Fruit fly (Drosophila melanogaster) whole organism, embryonic: ENCODE measurements around the gene CG8665.
A peak's percentile ranks its signal among the peaks of the same experiment; 100 is the strongest.

Experiments used
- Abd-B ChIP-seq: fragments of 200-800 bp; sonication (Bioruptor generic); optimal IDR thresholded peaks from 2 replicates; lab custom pipeline; 2018; ENCODE audit warnings: missing biosample characterization, mild to moderate bottlenecking, missing genetic modification characterization, moderate library complexity
- Bdp1 ChIP-seq: fragments of 200-800 bp; sonication (Bioruptor generic); optimal IDR thresholded peaks from 3 replicates; lab custom pipeline; 2016; ENCODE audit warnings: missing biosample characterization, missing genetic modification characterization
- CG10209 ChIP-seq: fragments of 200-800 bp; sonication (Bioruptor generic); optimal IDR thresholded peaks from 3 replicates; lab custom pipeline; 2017; ENCODE audit warnings: missing biosample characterization, mild to moderate bottlenecking, missing genetic modification characterization, missing genetic modification reagents
- CG11398 ChIP-seq: fragments of 200-800 bp; sonication (Bioruptor generic); optimal IDR thresholded peaks from 2 replicates; lab custom pipeline; 2016; ENCODE audit warnings: missing biosample characterization, missing genetic modification characterization
- CG12299 ChIP-seq: fragments of 200-800 bp; sonication (Bioruptor generic); optimal IDR thresholded peaks from 2 replicates; lab custom pipeline; 2018; ENCODE audit warnings: missing biosample characterization, mild to moderate bottlenecking, missing genetic modification characterization
- CG12391 ChIP-seq: fragments of 200-800 bp; sonication (Bioruptor generic); optimal IDR thresholded peaks from 3 replicates; lab custom pipeline; 2018; ENCODE audit warnings: missing biosample characterization, mild to moderate bottlenecking, missing genetic modification characterization, moderate library complexity
- CG13296 ChIP-seq: fragments of 200-800 bp; sonication (Bioruptor generic); optimal IDR thresholded peaks from 3 replicates; lab custom pipeline; 2018; ENCODE audit warnings: missing biosample characterization, mild to moderate bottlenecking, missing genetic modification characterization
- CG17612 ChIP-seq: fragments of 200-800 bp; sonication (Bioruptor generic); IDR thresholded peaks from 2 replicates; pipeline ENCODE4 v1.3.6; 2022; ENCODE audit warnings: missing biosample characterization, missing genetic modification characterization
- CG18599 ChIP-seq: fragments of 200-800 bp; sonication (Bioruptor generic); optimal IDR thresholded peaks from 3 replicates; lab custom pipeline; 2017; ENCODE audit warnings: missing biosample characterization, missing genetic modification characterization, mild to moderate bottlenecking, moderate library complexity, missing genetic modification reagents
- CG18764 ChIP-seq: fragments of 200-800 bp; sonication (Bioruptor generic); optimal IDR thresholded peaks from 3 replicates; lab custom pipeline; 2016; ENCODE audit warnings: missing biosample characterization, missing genetic modification characterization
- CG2712 ChIP-seq: fragments of 200-800 bp; optimal IDR thresholded peaks from 3 replicates; lab custom pipeline; 2019; ENCODE audit warnings: missing biosample characterization, mild to moderate bottlenecking, missing genetic modification characterization, moderate library complexity
- CG3847 ChIP-seq: fragments of 200-800 bp; sonication (Bioruptor generic); IDR thresholded peaks from 2 replicates; pipeline ENCODE4 v1.3.6; 2022; ENCODE audit warnings: missing biosample characterization, missing genetic modification characterization
- CG4730 ChIP-seq: fragments of 200-800 bp; sonication (Bioruptor generic); IDR thresholded peaks from 2 replicates; pipeline ENCODE4 v1.3.6; 2022; ENCODE audit warnings: missing biosample characterization, missing genetic modification characterization
- CG8388 ChIP-seq: fragments of 200-800 bp; sonication (Bioruptor generic); optimal IDR thresholded peaks from 2 replicates; lab custom pipeline; 2019; ENCODE audit warnings: missing biosample characterization, mild to moderate bottlenecking, missing genetic modification characterization, moderate library complexity
- CG9609 ChIP-seq: fragments of 200-800 bp; sonication (Bioruptor generic); optimal IDR thresholded peaks from 3 replicates; lab custom pipeline; 2016; ENCODE audit warnings: missing biosample characterization, missing genetic modification characterization
- CG9876 ChIP-seq: fragments of 200-800 bp; sonication (Bioruptor generic); optimal IDR thresholded peaks from 2 replicates; lab custom pipeline; 2016; ENCODE audit warnings: missing biosample characterization, missing genetic modification characterization
- CG9932 ChIP-seq: fragments of 200-800 bp; sonication (Bioruptor generic); IDR thresholded peaks from 2 replicates; pipeline ENCODE4 v1.3.6; 2022; ENCODE audit warnings: missing biosample characterization, missing genetic modification characterization
- CrebB ChIP-seq: fragments of 200-800 bp; sonication (Bioruptor generic); optimal IDR thresholded peaks from 3 replicates; lab custom pipeline; 2018; ENCODE audit warnings: missing biosample characterization, mild to moderate bottlenecking, missing genetic modification characterization
- Drgx ChIP-seq: fragments of 200-800 bp; sonication (Bioruptor generic); IDR thresholded peaks from 2 replicates; pipeline ENCODE4 v1.3.6; 2022; ENCODE audit warnings: missing biosample characterization, missing genetic modification characterization
- ERR ChIP-seq: fragments of 200-800 bp; sonication (Bioruptor generic); optimal IDR thresholded peaks from 2 replicates; lab custom pipeline; 2016; ENCODE audit warnings: missing biosample characterization, missing genetic modification characterization
- Fer3 ChIP-seq: fragments of 200-800 bp; sonication (Bioruptor generic); optimal IDR thresholded peaks from 2 replicates; lab custom pipeline; 2018; ENCODE audit warnings: missing biosample characterization, mild to moderate bottlenecking, missing genetic modification characterization, moderate library complexity
- H2.0 ChIP-seq: fragments of 200-800 bp; sonication (Bioruptor generic); IDR thresholded peaks from 2 replicates; pipeline ENCODE4 v1.3.6; 2022; ENCODE audit warnings: missing biosample characterization, missing genetic modification characterization
- HLH4C ChIP-seq: fragments of 200-800 bp; sonication (Bioruptor generic); IDR thresholded peaks from 3 replicates; pipeline ENCODE4 v1.3.6; 2022; ENCODE audit warnings: missing biosample characterization, missing genetic modification characterization; ENCODE audit not compliant: partially characterized antibody
- Hr3 ChIP-seq: fragments of 200-800 bp; sonication (Bioruptor generic); optimal IDR thresholded peaks from 3 replicates; lab custom pipeline; 2016; ENCODE audit warnings: missing biosample characterization, missing genetic modification characterization
- Neu2 ChIP-seq: fragments of 200-800 bp; sonication (Bioruptor generic); optimal IDR thresholded peaks from 3 replicates; lab custom pipeline; 2016; ENCODE audit warnings: missing biosample characterization, missing genetic modification characterization, borderline replicate concordance
- Nf-YA ChIP-seq: fragments of 200-800 bp; sonication (Bioruptor generic); IDR thresholded peaks from 2 replicates; pipeline ENCODE4 v1.3.6; 2022; ENCODE audit warnings: missing biosample characterization, missing genetic modification characterization
- Nf-YC ChIP-seq: fragments of 200-800 bp; optimal IDR thresholded peaks from 3 replicates; lab custom pipeline; 2019; ENCODE audit warnings: missing biosample characterization, mild to moderate bottlenecking, missing genetic modification characterization, moderate library complexity
- Ravus ChIP-seq: fragments of 200-800 bp; sonication (Bioruptor generic); IDR thresholded peaks from 2 replicates; pipeline ENCODE4 v1.3.6; 2022; ENCODE audit warnings: missing biosample characterization, missing genetic modification characterization
- amos ChIP-seq: fragments of 200-800 bp; sonication (Bioruptor generic); IDR thresholded peaks from 2 replicates; pipeline ENCODE4 v1.3.6; 2022; ENCODE audit warnings: missing biosample characterization, missing genetic modification characterization; ENCODE audit not compliant: partially characterized antibody
- ato ChIP-seq: fragments of 200-800 bp; sonication (Bioruptor generic); IDR thresholded peaks from 2 replicates; pipeline ENCODE4 v1.3.6; 2022; ENCODE audit warnings: missing biosample characterization, missing genetic modification characterization; ENCODE audit not compliant: partially characterized antibody
- chn ChIP-seq: fragments of 200-800 bp; sonication (Bioruptor generic); optimal IDR thresholded peaks from 2 replicates; lab custom pipeline; 2016; ENCODE audit warnings: missing biosample characterization, missing genetic modification characterization
- dimm ChIP-seq: fragments of 200-800 bp; sonication (Bioruptor generic); IDR thresholded peaks from 2 replicates; pipeline ENCODE4 v1.3.6; 2022; ENCODE audit warnings: missing biosample characterization, missing genetic modification characterization
- dpn ChIP-seq, 2 experiments: fragments of 200-800 bp; sonication (Bioruptor generic); optimal IDR thresholded peaks; 3 replicates each; lab custom pipeline; 2016; ENCODE audit warnings: missing biosample characterization in 2 of 2, missing genetic modification characterization in 2 of 2
- esg ChIP-seq: fragments of 200-800 bp; sonication (Bioruptor generic); conservative IDR thresholded peaks from 2 replicates; pipeline ENCODE4 v1.3.6; 2022; ENCODE audit warnings: missing biosample characterization, missing genetic modification characterization
- fd3F ChIP-seq: fragments of 200-800 bp; sonication (Bioruptor generic); optimal IDR thresholded peaks from 2 replicates; lab custom pipeline; 2018; ENCODE audit warnings: missing biosample characterization, mild to moderate bottlenecking, missing genetic modification characterization, moderate library complexity
- ftz-f1 ChIP-seq: fragments of 200-800 bp; sonication (Bioruptor generic); optimal IDR thresholded peaks from 2 replicates; lab custom pipeline; 2016; ENCODE audit warnings: missing biosample characterization, missing genetic modification characterization
- fu2 ChIP-seq: fragments of 200-800 bp; sonication (Bioruptor generic); optimal IDR thresholded peaks from 2 replicates; lab custom pipeline; 2016; ENCODE audit warnings: missing biosample characterization, missing genetic modification characterization
- gce ChIP-seq: fragments of 200-800 bp; sonication (Bioruptor generic); IDR thresholded peaks from 3 replicates; pipeline ENCODE4 v1.3.6; 2022; ENCODE audit warnings: missing biosample characterization, missing genetic modification characterization
- gfzf ChIP-seq: fragments of 200-800 bp; sonication (Bioruptor generic); optimal IDR thresholded peaks from 2 replicates; lab custom pipeline; 2016; ENCODE audit warnings: missing biosample characterization, mild to moderate bottlenecking, missing genetic modification characterization, moderate library complexity
- ind ChIP-seq: fragments of 200-800 bp; sonication (Bioruptor generic); optimal IDR thresholded peaks from 3 replicates; lab custom pipeline; 2016; ENCODE audit warnings: missing biosample characterization, missing genetic modification characterization
- inv ChIP-seq: fragments of 200-800 bp; sonication (Bioruptor generic); IDR thresholded peaks from 2 replicates; pipeline ENCODE4 v1.3.6; 2022; ENCODE audit warnings: missing biosample characterization, missing genetic modification characterization; ENCODE audit not compliant: partially characterized antibody
- jigr1 ChIP-seq: fragments of 200-800 bp; sonication (Bioruptor generic); IDR thresholded peaks from 3 replicates; pipeline ENCODE4 v1.3.6; 2022; ENCODE audit warnings: missing biosample characterization, missing genetic modification characterization
- kay ChIP-seq: fragments of 200-800 bp; sonication (Bioruptor generic); optimal IDR thresholded peaks from 2 replicates; lab custom pipeline; 2016; ENCODE audit warnings: missing biosample characterization, missing genetic modification characterization
- luna ChIP-seq: fragments of 200-800 bp; sonication (Bioruptor generic); optimal IDR thresholded peaks from 2 replicates; lab custom pipeline; 2016; ENCODE audit warnings: missing biosample characterization, missing genetic modification characterization
- mirr ChIP-seq: fragments of 200-800 bp; sonication (Bioruptor generic); optimal IDR thresholded peaks from 3 replicates; lab custom pipeline; 2018; ENCODE audit warnings: missing biosample characterization, mild to moderate bottlenecking, missing genetic modification characterization
- run ChIP-seq: fragments of 200-800 bp; sonication (Bioruptor generic); optimal IDR thresholded peaks from 3 replicates; lab custom pipeline; 2018; ENCODE audit warnings: missing biosample characterization, mild to moderate bottlenecking, missing genetic modification characterization
- sd ChIP-seq: fragments of 200-800 bp; sonication (Bioruptor generic); optimal IDR thresholded peaks from 3 replicates; lab custom pipeline; 2018; ENCODE audit warnings: missing biosample characterization, mild to moderate bottlenecking, missing genetic modification characterization, moderate library complexity
- tio ChIP-seq: fragments of 200-800 bp; sonication (Bioruptor generic); optimal IDR thresholded peaks from 2 replicates; lab custom pipeline; 2017; ENCODE audit warnings: missing biosample characterization, missing genetic modification characterization, inconsistent platforms
- tna ChIP-seq: fragments of 200-800 bp; sonication (Bioruptor generic); IDR thresholded peaks from 2 replicates; pipeline ENCODE4 v1.3.6; 2022; ENCODE audit warnings: missing biosample characterization, missing genetic modification characterization; ENCODE audit not compliant: partially characterized antibody
- tup ChIP-seq: fragments of 200-800 bp; sonication (Bioruptor generic); optimal IDR thresholded peaks from 2 replicates; lab custom pipeline; 2016; ENCODE audit warnings: missing biosample characterization, mild to moderate bottlenecking, missing genetic modification characterization, moderate library complexity
- wek ChIP-seq: fragments of 200-800 bp; sonication (Bioruptor generic); optimal IDR thresholded peaks from 3 replicates; lab custom pipeline; 2018; ENCODE audit warnings: missing biosample characterization, mild to moderate bottlenecking, missing genetic modification characterization, moderate library complexity

Gene CG8665

DNA sequence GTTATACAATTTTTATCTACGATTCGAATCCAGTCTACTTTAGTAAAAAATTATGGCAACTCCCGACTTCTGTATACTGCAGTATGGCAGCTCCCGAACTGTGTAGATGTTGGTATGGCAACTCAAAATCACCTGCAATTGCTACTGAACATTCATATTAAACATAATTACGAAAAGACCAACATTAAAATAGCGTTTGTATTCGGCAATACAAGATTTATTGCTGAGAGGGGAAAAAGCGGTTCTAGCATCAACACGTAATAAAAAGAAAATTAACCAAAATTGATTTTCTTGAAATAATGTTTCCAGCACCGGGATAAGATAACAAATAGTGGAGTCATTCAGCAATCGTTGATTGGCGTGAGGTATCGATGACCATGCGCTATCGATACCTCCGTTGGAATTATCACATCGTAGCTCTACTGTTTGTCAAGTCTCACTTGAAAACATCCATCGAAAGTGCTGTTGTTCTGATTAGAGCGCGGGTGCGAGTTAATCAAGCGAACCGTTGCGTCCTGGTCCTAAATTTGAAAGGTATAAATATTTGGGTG, 26.7 kb upstream of the CG8665 start, which contains the start of gene Tsp39D (continued):
- TF ChIP-seq Ravus (GFP tag; lab: Robert Waterston, UW), result no peak
- no peak for TF ChIP-seq ftz-f1 (GFP tag; lab: Kevin White, UChicago)
- no peak for TF ChIP-seq luna (GFP tag; lab: Kevin White, UChicago)
- TF ChIP-seq CG18599 (GFP tag; lab: Kevin White, UChicago), result no peak
- TF ChIP-seq amos, result peak; percentile 96
- no peak for TF ChIP-seq CG8388 (GFP tag; lab: Kevin White, UChicago)
- no peak for TF ChIP-seq ERR (GFP tag; lab: Kevin White, UChicago)
- TF ChIP-seq tna (GFP tag; lab: Robert Waterston, UW), result peak; percentile 91
- no peak for TF ChIP-seq CG18764
- TF ChIP-seq Neu2 (GFP tag; lab: Kevin White, UChicago), result no peak
- TF ChIP-seq Fer3, result no peak
- no peak for TF ChIP-seq Hr3 (GFP tag; lab: Kevin White, UChicago)
- no peak for TF ChIP-seq CG9876 (GFP tag; lab: Kevin White, UChicago)
- no peak for TF ChIP-seq mirr (GFP tag; lab: Kevin White, UChicago)
- TF ChIP-seq CG9609 (GFP tag; lab: Kevin White, UChicago), result no peak
- TF ChIP-seq CrebB, result no peak
- TF ChIP-seq run (tag; lab: Kevin White, UChicago), result no peak
- no peak for TF ChIP-seq Nf-YC (tag; lab: Kevin White, UChicago)
- no peak for TF ChIP-seq Nf-YA
- no peak for TF ChIP-seq tio (GFP tag; lab: Kevin White, UChicago)
- no peak for TF ChIP-seq Drgx
- TF ChIP-seq CG11398 (GFP tag; lab: Kevin White, UChicago), result no peak
- no peak for TF ChIP-seq dimm
- TF ChIP-seq sd, result no peak
- no peak for TF ChIP-seq fu2 (GFP tag; lab: Kevin White, UChicago)
- TF ChIP-seq CG17612 (GFP tag; lab: Robert Waterston, UW), result no peak
- no peak for TF ChIP-seq CG4730 (GFP tag; lab: Robert Waterston, UW)
- TF ChIP-seq CG10209, result no peak
- TF ChIP-seq CG2712 (tag; lab: Kevin White, UChicago), result peak; percentile 32
- TF ChIP-seq CG12391 (tag; lab: Kevin White, UChicago), result no peak
- peak; percentile 93 for TF ChIP-seq HLH4C
- no peak for TF ChIP-seq H2.0
- no peak for TF ChIP-seq CG13296 (GFP tag; lab: Kevin White, UChicago)
- no peak for TF ChIP-seq fd3F (GFP tag; lab: Kevin White, UChicago)
- TF ChIP-seq gce (GFP tag; lab: Robert Waterston, UW), result no peak
- TF ChIP-seq kay (GFP tag; lab: Kevin White, UChicago), result peak; percentile 24
- TF ChIP-seq esg (GFP tag; lab: Robert Waterston, UW), result no peak
- TF ChIP-seq Abd-B, result peak; percentile 20
- no peak for TF ChIP-seq ind (GFP tag; lab: Kevin White, UChicago)
- TF ChIP-seq CG3847 (GFP tag; lab: Robert Waterston, UW), result peak; percentile 80; the same call in 1 of the 2 replicates
- no peak for TF ChIP-seq CG9932 (GFP tag; lab: Robert Waterston, UW)
- no peak for TF ChIP-seq wek
- no peak for TF ChIP-seq CG12299 (tag; lab: Kevin White, UChicago)
- no peak for TF ChIP-seq tup
- no peak for TF ChIP-seq jigr1 (GFP tag; lab: Robert Waterston, UW)
- TF ChIP-seq Bdp1 (GFP tag; lab: Kevin White, UChicago), result no peak
- peak; percentile 40 for TF ChIP-seq gfzf (GFP tag; lab: Kevin White, UChicago)
- peak; percentile 87 for TF ChIP-seq inv (GFP tag; lab: Robert Waterston, UW)
- TF ChIP-seq ato, result peak; percentile 93
- peak in 1 of 2 experiments; percentile 12 for TF ChIP-seq dpn (GFP tag; optimal IDR thresholded peaks at IDR 0.05; lab: Kevin White, UChicago)
- TF ChIP-seq chn, result no peak
